Worm (Caenorhabditis elegans): ENCODE measurements around the gene Y71H2AM.29.

Gene Y71H2AM.29

ce11 chrIII:2871817-2872216 is 39.2 kb downstream of the Y71H2AM.29 start (continued):
- TF ChIP-seq dmd-4 (tag; optimal IDR thresholded peaks at IDR 0.05; ENCODE audit: borderline replicate concordance): no peak

- TF ChIP-seq sdc-2 (tag; optimal IDR thresholded peaks at IDR 0.05): no peak
- TF ChIP-seq ref-2 (tag; optimal IDR thresholded peaks at IDR 0.05): no peak
- TF ChIP-seq pha-4 (tag; optimal IDR thresholded peaks at IDR 0.05): no peak
- TF ChIP-seq lim-6 (tag; optimal IDR thresholded peaks at IDR 0.05): no peak
- no peak for TF ChIP-seq sox-4 (tag; optimal IDR thresholded peaks at IDR 0.05)
- TF ChIP-seq tbx-7 (tag; optimal IDR thresholded peaks at IDR 0.05): no peak
- TF ChIP-seq ama-1 (optimal IDR thresholded peaks at IDR 0.05): no peak
- no peak for TF ChIP-seq unc-42 (tag; optimal IDR thresholded peaks at IDR 0.05)
- no peak for TF ChIP-seq fkh-10 (GFP tag; optimal IDR thresholded peaks at IDR 0.05)
- TF ChIP-seq ahr-1 (tag; optimal IDR thresholded peaks at IDR 0.05): no peak
- no peak for TF ChIP-seq elt-2 (tag; optimal IDR thresholded peaks at IDR 0.05)
- TF ChIP-seq ceh-31 (tag; optimal IDR thresholded peaks at IDR 0.05): no peak
- TF ChIP-seq npax-4 (tag; optimal IDR thresholded peaks at IDR 0.05): no peak
- TF ChIP-seq pha-2 (tag; optimal IDR thresholded peaks at IDR 0.05): no peak
- no peak for TF ChIP-seq ttx-3 (tag; optimal IDR thresholded peaks at IDR 0.05)
- no peak for TF ChIP-seq hlh-8 (tag; optimal IDR thresholded peaks at IDR 0.05)
- no peak for TF ChIP-seq unc-3 (GFP tag; conservative IDR thresholded peaks at IDR 0.05)
- TF ChIP-seq unc-3 (tag; optimal IDR thresholded peaks at IDR 0.05): no peak
Observed at ce11 chrIII:2873116-2873644, 40.6 kb downstream of the Y71H2AM.29 start.

ce11 chrIII:2874144-2874868 is 41.7 kb downstream of the Y71H2AM.29 start, which contains the start of gene klf-1:
Gene klf-1 (plus strand): TSS chrIII:2874818.
- TF ChIP-seq hlh-13 (GFP tag; optimal IDR thresholded peaks at IDR 0.05): no peak
- TF ChIP-seq hlh-8 (tag; optimal IDR thresholded peaks at IDR 0.05): no peak
- no peak for TF ChIP-seq unc-42 (tag; optimal IDR thresholded peaks at IDR 0.05)
- TF ChIP-seq hlh-30 (tag; optimal IDR thresholded peaks at IDR 0.05; ENCODE audit: insufficient read depth): no peak
- no peak for TF ChIP-seq ceh-2 (tag; optimal IDR thresholded peaks at IDR 0.05)
- no peak for TF ChIP-seq hlh-15 (tag; optimal IDR thresholded peaks at IDR 0.05)
- no peak for TF ChIP-seq fkh-6 (tag; optimal IDR thresholded peaks at IDR 0.05)
- TF ChIP-seq tbx-7 (tag; optimal IDR thresholded peaks at IDR 0.05): no peak
- TF ChIP-seq fax-1 (tag; optimal IDR thresholded peaks at IDR 0.05): no peak
- no peak for TF ChIP-seq syd-9 (tag; optimal IDR thresholded peaks at IDR 0.05)
- no peak for TF ChIP-seq unc-55 (GFP tag; optimal IDR thresholded peaks at IDR 0.05)
- no peak for TF ChIP-seq pax-1 (tag; optimal IDR thresholded peaks at IDR 0.05)
- TF ChIP-seq ceh-14 (tag; optimal IDR thresholded peaks at IDR 0.05): no peak
- TF ChIP-seq dmd-4 (tag; optimal IDR thresholded peaks at IDR 0.05; ENCODE audit: borderline replicate concordance): no peak
- TF ChIP-seq ref-2 (tag; optimal IDR thresholded peaks at IDR 0.05): no peak
- TF ChIP-seq npax-4 (tag; optimal IDR thresholded peaks at IDR 0.05): no peak
- TF ChIP-seq zip-5 (tag; optimal IDR thresholded peaks at IDR 0.05): no peak
- TF ChIP-seq lin-11 (tag; optimal IDR thresholded peaks at IDR 0.05): no peak
- no peak for TF ChIP-seq ceh-48 (tag; optimal IDR thresholded peaks at IDR 0.05)

DNA sequence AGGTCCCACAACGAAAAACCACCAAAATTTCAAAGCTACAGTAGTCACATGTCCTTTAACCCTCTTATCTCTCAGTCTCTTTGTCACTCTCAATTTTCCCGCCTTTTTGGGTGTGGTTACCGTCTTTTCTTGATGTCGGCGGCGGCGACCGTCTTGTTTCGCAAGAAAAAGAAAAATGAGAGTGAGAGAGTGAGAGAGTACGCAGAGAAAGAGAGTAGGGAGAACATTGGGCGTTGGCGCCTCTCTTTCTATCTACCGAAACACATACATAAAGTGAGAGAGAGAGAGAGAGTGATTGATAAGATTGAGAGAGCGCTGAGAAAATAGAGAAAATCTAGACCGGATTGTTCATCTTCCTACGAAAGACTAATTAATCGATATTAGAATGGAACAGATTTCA is 43.4 kb downstream of the Y71H2AM.29 start:
- no peak for TF ChIP-seq lim-6 (tag; optimal IDR thresholded peaks at IDR 0.05)
- TF ChIP-seq elt-2 (tag; optimal IDR thresholded peaks at IDR 0.05): peak; percentile 24
- TF ChIP-seq pqm-1 (tag; optimal IDR thresholded peaks at IDR 0.05): peak; percentile 52

DNA sequence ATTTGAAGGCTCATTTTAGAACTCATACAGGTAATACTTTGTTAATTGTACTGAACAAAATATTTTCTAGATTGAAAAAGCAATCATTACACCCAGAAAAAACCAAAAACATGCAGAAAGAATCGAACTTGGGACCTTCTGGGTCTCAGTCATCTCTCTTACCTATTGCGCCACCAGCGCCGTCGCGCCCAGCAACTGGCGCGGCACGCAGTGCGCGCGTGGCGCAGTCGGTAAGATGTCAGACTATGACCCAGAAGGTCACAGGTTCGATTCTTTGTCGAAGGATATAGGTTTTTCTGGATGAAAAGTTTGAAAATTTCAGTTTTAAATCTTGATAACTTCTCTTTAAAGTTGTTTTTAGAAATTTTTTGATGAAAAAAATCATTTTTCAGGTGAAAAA is 47.1 kb downstream of the Y71H2AM.29 start:
- no peak for TF ChIP-seq fkh-10 (GFP tag; optimal IDR thresholded peaks at IDR 0.05)

Data from whole organism, late embryonic.